Fruit fly (Drosophila melanogaster) whole organism, embryonic: Measurements from ENCODE around the gene CG9270.
A peak's percentile ranks its signal among the peaks of the same experiment; 100 is the strongest.

ENCODE experiments used
- ATbp ChIP-seq: fragments of 200-800 bp; sonication (Bioruptor generic); optimal IDR thresholded peaks from 2 replicates; lab custom pipeline; 2017; ENCODE audit warnings: missing biosample characterization, mild to moderate bottlenecking, missing genetic modification characterization, missing genetic modification reagents
- Ada2b ChIP-seq: fragments of 200-800 bp; sonication (Bioruptor generic); IDR thresholded peaks from 2 replicates; pipeline ENCODE4 v1.3.6; 2022; ENCODE audit warnings: missing biosample characterization, missing genetic modification characterization
- Bgb ChIP-seq: fragments of 200-800 bp; sonication (Bioruptor generic); IDR thresholded peaks from 2 replicates; pipeline ENCODE4 v1.3.6; 2022; ENCODE audit warnings: missing biosample characterization, missing genetic modification characterization; ENCODE audit not compliant: partially characterized antibody
- CG10979 ChIP-seq: fragments of 200-800 bp; sonication (Bioruptor generic); optimal IDR thresholded peaks from 2 replicates; lab custom pipeline; 2018; ENCODE audit warnings: missing biosample characterization, mild to moderate bottlenecking, missing genetic modification characterization, moderate library complexity
- CG15073 ChIP-seq: fragments of 200-800 bp; sonication (Bioruptor generic); optimal IDR thresholded peaks from 2 replicates; lab custom pipeline; 2016; ENCODE audit warnings: missing biosample characterization, missing genetic modification characterization
- CG15479 ChIP-seq: fragments of 200-800 bp; sonication (Bioruptor generic); optimal IDR thresholded peaks from 3 replicates; lab custom pipeline; 2019; ENCODE audit warnings: missing biosample characterization, mild to moderate bottlenecking, missing genetic modification characterization, moderate library complexity
- CG1603 ChIP-seq: fragments of 200-800 bp; sonication (Bioruptor generic); optimal IDR thresholded peaks from 2 replicates; lab custom pipeline; 2019; ENCODE audit warnings: missing biosample characterization, mild to moderate bottlenecking, missing genetic modification characterization, moderate library complexity
- CG16813 ChIP-seq: fragments of 200-800 bp; sonication (Bioruptor generic); IDR thresholded peaks from 3 replicates; pipeline ENCODE4 v1.3.6; 2022; ENCODE audit warnings: missing biosample characterization, missing genetic modification characterization; ENCODE audit not compliant: partially characterized antibody
- CG16863 ChIP-seq: fragments of 200-800 bp; sonication (Bioruptor generic); optimal IDR thresholded peaks from 3 replicates; lab custom pipeline; 2016; ENCODE audit warnings: missing biosample characterization, missing genetic modification characterization
- CG17829 ChIP-seq: fragments of 200-800 bp; optimal IDR thresholded peaks from 2 replicates; lab custom pipeline; 2019; ENCODE audit warnings: missing biosample characterization, mild to moderate bottlenecking, missing genetic modification characterization, moderate library complexity
- CG2678 ChIP-seq: fragments of 200-800 bp; sonication (Bioruptor generic); optimal IDR thresholded peaks from 3 replicates; lab custom pipeline; 2019; ENCODE audit warnings: missing biosample characterization, mild to moderate bottlenecking, missing genetic modification characterization, moderate library complexity
- CG31388 ChIP-seq: fragments of 200-800 bp; sonication (Bioruptor generic); optimal IDR thresholded peaks from 2 replicates; lab custom pipeline; 2016; ENCODE audit warnings: missing biosample characterization, missing genetic modification characterization
- CG31441 ChIP-seq: fragments of 200-800 bp; sonication (Bioruptor generic); IDR thresholded peaks from 2 replicates; pipeline ENCODE4 v1.3.6; 2022; ENCODE audit warnings: missing biosample characterization, missing genetic modification characterization
- CG3995 ChIP-seq: fragments of 200-800 bp; sonication (Bioruptor generic); optimal IDR thresholded peaks from 3 replicates; lab custom pipeline; 2016; ENCODE audit warnings: missing biosample characterization, missing genetic modification characterization
- CG9437 ChIP-seq: fragments of 200-800 bp; sonication (Bioruptor generic); optimal IDR thresholded peaks from 2 replicates; lab custom pipeline; 2018; ENCODE audit warnings: missing biosample characterization, mild to moderate bottlenecking, missing genetic modification characterization
- CG9727 ChIP-seq: fragments of 200-800 bp; sonication (Bioruptor generic); optimal IDR thresholded peaks from 3 replicates; lab custom pipeline; 2017; ENCODE audit warnings: missing biosample characterization, mild to moderate bottlenecking, missing genetic modification characterization
- CG9932 ChIP-seq: fragments of 200-800 bp; sonication (Bioruptor generic); IDR thresholded peaks from 2 replicates; pipeline ENCODE4 v1.3.6; 2022; ENCODE audit warnings: missing biosample characterization, missing genetic modification characterization
- D ChIP-seq, 2 experiments: fragments of 200-800 bp in 1 of 2; fragments of >200 bp in 1 of 2; sonication (Bioruptor generic) in 1 of 2; optimal IDR thresholded peaks; 2 replicates in 1 of 2; 3 replicates in 1 of 2; lab custom pipeline; 2017; ENCODE audit warnings: mild to moderate bottlenecking in 1 of 2, missing biosample characterization in 1 of 2, missing genetic modification characterization in 1 of 2, missing genetic modification reagents in 1 of 2
- Dip2 ChIP-seq: fragments of 200-800 bp; sonication (Bioruptor generic); IDR thresholded peaks from 2 replicates; pipeline ENCODE4 v1.3.6; 2022; ENCODE audit warnings: missing biosample characterization, missing genetic modification characterization
- E2f2 ChIP-seq: fragments of 200-800 bp; sonication (Bioruptor generic); IDR thresholded peaks from 2 replicates; pipeline ENCODE4 v1.3.6; 2022; ENCODE audit warnings: missing biosample characterization, missing genetic modification characterization
- Ets65A ChIP-seq: fragments of 200-800 bp; sonication (Bioruptor generic); peaks from one replicate; lab custom pipeline; 2016; ENCODE audit warnings: missing biosample characterization, missing genetic modification characterization
- Hey ChIP-seq: fragments of 200-800 bp; sonication (Bioruptor generic); optimal IDR thresholded peaks from 3 replicates; lab custom pipeline; 2018; ENCODE audit warnings: missing biosample characterization, mild to moderate bottlenecking, missing genetic modification characterization
- HmgZ ChIP-seq: fragments of 200-800 bp; sonication (Bioruptor generic); optimal IDR thresholded peaks from 2 replicates; lab custom pipeline; 2018; ENCODE audit warnings: missing biosample characterization, mild to moderate bottlenecking, missing genetic modification characterization
- Hmr ChIP-seq: fragments of 200-800 bp; sonication (Bioruptor generic); optimal IDR thresholded peaks from 3 replicates; lab custom pipeline; 2017; ENCODE audit warnings: mild to moderate bottlenecking, missing biosample characterization, missing genetic modification reagents, missing genetic modification characterization
- Mad ChIP-seq: fragments of 200-800 bp; sonication (Bioruptor generic); optimal IDR thresholded peaks from 2 replicates; lab custom pipeline; 2016; ENCODE audit warnings: missing biosample characterization, missing genetic modification characterization
- Poxn ChIP-seq: fragments of 200-800 bp; sonication (Bioruptor generic); IDR thresholded peaks from 2 replicates; pipeline ENCODE4 v1.3.6; 2022; ENCODE audit warnings: missing biosample characterization, missing genetic modification characterization
- Sox100B ChIP-seq: fragments of 200-800 bp; sonication (Bioruptor generic); optimal IDR thresholded peaks from 3 replicates; lab custom pipeline; 2018; ENCODE audit warnings: missing biosample characterization, mild to moderate bottlenecking, missing genetic modification characterization
- Sox102F ChIP-seq: fragments of 200-800 bp; sonication (Bioruptor generic); optimal IDR thresholded peaks from 2 replicates; lab custom pipeline; 2018; ENCODE audit warnings: missing biosample characterization, mild to moderate bottlenecking, missing genetic modification characterization, moderate library complexity
- Xbp1 ChIP-seq: fragments of 200-800 bp; sonication (Bioruptor generic); optimal IDR thresholded peaks from 3 replicates; lab custom pipeline; 2016; ENCODE audit warnings: missing biosample characterization, mild to moderate bottlenecking, missing genetic modification characterization
- ap ChIP-seq: fragments of 200-800 bp; sonication (Bioruptor generic); IDR thresholded peaks from 2 replicates; pipeline ENCODE4 v1.3.6; 2022; ENCODE audit warnings: missing biosample characterization, missing genetic modification characterization
- ato ChIP-seq: fragments of 200-800 bp; sonication (Bioruptor generic); IDR thresholded peaks from 2 replicates; pipeline ENCODE4 v1.3.6; 2022; ENCODE audit warnings: missing biosample characterization, missing genetic modification characterization; ENCODE audit not compliant: partially characterized antibody
- bbx ChIP-seq: fragments of 200-800 bp; sonication (Bioruptor generic); IDR thresholded peaks from 2 replicates; pipeline ENCODE4 v1.3.6; 2022; ENCODE audit warnings: missing biosample characterization, missing genetic modification characterization; ENCODE audit not compliant: partially characterized antibody
- bigmax ChIP-seq: fragments of 200-800 bp; sonication (Bioruptor generic); optimal IDR thresholded peaks from 2 replicates; lab custom pipeline; 2018; ENCODE audit warnings: missing biosample characterization, mild to moderate bottlenecking, missing genetic modification characterization
- bsh ChIP-seq, 2 experiments: fragments of 200-800 bp; sonication (Bioruptor generic); optimal IDR thresholded peaks; 2 replicates each; lab custom pipeline; 2017 to 2018; ENCODE audit warnings: mild to moderate bottlenecking in 2 of 2, missing biosample characterization in 2 of 2, missing genetic modification characterization in 2 of 2, moderate library complexity in 1 of 2
- chm ChIP-seq: fragments of 200-800 bp; sonication (Bioruptor generic); IDR thresholded peaks from 2 replicates; pipeline ENCODE4 v1.3.6; 2022; ENCODE audit warnings: missing biosample characterization, missing genetic modification characterization
- chn ChIP-seq: fragments of 200-800 bp; sonication (Bioruptor generic); optimal IDR thresholded peaks from 2 replicates; lab custom pipeline; 2016; ENCODE audit warnings: missing biosample characterization, missing genetic modification characterization
- crol ChIP-seq: fragments of 200-800 bp; sonication (Bioruptor generic); IDR thresholded peaks from 2 replicates; pipeline ENCODE4 v1.3.6; 2022; ENCODE audit warnings: missing biosample characterization, missing genetic modification characterization
- danr ChIP-seq: fragments of 200-800 bp; sonication (Bioruptor generic); IDR thresholded peaks from 2 replicates; pipeline ENCODE4 v1.3.6; 2022; ENCODE audit warnings: missing biosample characterization, missing genetic modification characterization
- fd96Cb ChIP-seq: fragments of 200-800 bp; sonication (Bioruptor generic); optimal IDR thresholded peaks from 2 replicates; lab custom pipeline; 2018; ENCODE audit warnings: missing biosample characterization, mild to moderate bottlenecking, missing genetic modification characterization, moderate library complexity
- grau ChIP-seq: fragments of 200-800 bp; optimal IDR thresholded peaks from 3 replicates; lab custom pipeline; 2019; ENCODE audit warnings: missing biosample characterization, mild to moderate bottlenecking, missing genetic modification characterization, moderate library complexity
- kni ChIP-seq: fragments of 200-800 bp; sonication (Bioruptor generic); optimal IDR thresholded peaks from 3 replicates; lab custom pipeline; 2017; ENCODE audit warnings: mild to moderate bottlenecking, missing biosample characterization, missing genetic modification reagents, missing genetic modification characterization
- pho ChIP-seq: fragments of 200-800 bp; sonication (Bioruptor generic); optimal IDR thresholded peaks from 2 replicates; lab custom pipeline; 2016; ENCODE audit warnings: missing biosample characterization, missing genetic modification characterization
- salm ChIP-seq: fragments of 200-800 bp; sonication (Bioruptor generic); optimal IDR thresholded peaks from 2 replicates; lab custom pipeline; 2018; ENCODE audit warnings: missing biosample characterization, mild to moderate bottlenecking, missing genetic modification characterization
- schlank ChIP-seq: fragments of 200-800 bp; sonication (Bioruptor generic); optimal IDR thresholded peaks from 2 replicates; lab custom pipeline; 2018; ENCODE audit warnings: missing biosample characterization, mild to moderate bottlenecking, missing genetic modification characterization
- seq ChIP-seq: fragments of 200-800 bp; sonication (Bioruptor generic); IDR thresholded peaks from 2 replicates; pipeline ENCODE4 v1.3.6; 2022; ENCODE audit warnings: missing biosample characterization, missing genetic modification characterization
- tap ChIP-seq: fragments of 200-800 bp; optimal IDR thresholded peaks from 3 replicates; lab custom pipeline; 2019; ENCODE audit warnings: missing biosample characterization, mild to moderate bottlenecking, missing genetic modification characterization, moderate library complexity
- tgo ChIP-seq: fragments of 200-800 bp; sonication (Bioruptor generic); IDR thresholded peaks from 3 replicates; pipeline ENCODE4 v1.3.6; 2022; ENCODE audit warnings: missing biosample characterization, missing genetic modification characterization
- tna ChIP-seq: fragments of 200-800 bp; sonication (Bioruptor generic); IDR thresholded peaks from 2 replicates; pipeline ENCODE4 v1.3.6; 2022; ENCODE audit warnings: missing biosample characterization, missing genetic modification characterization; ENCODE audit not compliant: partially characterized antibody
- wek ChIP-seq: fragments of 200-800 bp; sonication (Bioruptor generic); optimal IDR thresholded peaks from 3 replicates; lab custom pipeline; 2018; ENCODE audit warnings: missing biosample characterization, mild to moderate bottlenecking, missing genetic modification characterization, moderate library complexity
- wor ChIP-seq: fragments of 200-800 bp; sonication (Bioruptor generic); IDR thresholded peaks from 2 replicates; pipeline ENCODE4 v1.3.6; 2022; ENCODE audit warnings: missing biosample characterization, missing genetic modification characterization

CG9270 gene

dm6 chr2L:20944342-20944741 is 10.4 kb upstream of the CG9270 start (continued):
- TF ChIP-seq CG2678 (tag; lab: Kevin White, UChicago) (peak; percentile 60), fd96Cb (tag; lab: Kevin White, UChicago) (peak; percentile 54), Mad (GFP tag; lab: Kevin White, UChicago) (no peak), Hmr (GFP tag; lab: Kevin White, UChicago) (peak; percentile 32), bbx (GFP tag; lab: Robert Waterston, UW) (no peak), seq (peak; percentile 32; the same call in 1 of the 2 replicates), chm (no peak; the same call in 1 of the 2 replicates), bsh (GFP tag; optimal IDR thresholded peaks at IDR 0.05; lab: Kevin White, UChicago) (peak in 1 of 2 experiments; percentile 68), Sox102F (peak; percentile 58), CG31388 (GFP tag; lab: Kevin White, UChicago) (no peak), pho (GFP tag; lab: Kevin White, UChicago) (no peak), CG15073 (GFP tag; lab: Kevin White, UChicago) (no peak), CG17829 (peak; percentile 30), Dip2 (GFP tag; lab: Robert Waterston, UW) (no peak), Bgb (GFP tag; lab: Robert Waterston, UW) (no peak), CG9727 (peak; percentile 34), salm (tag; lab: Kevin White, UChicago) (no peak), grau (tag; lab: Kevin White, UChicago) (peak; percentile 46), wek (GFP tag; lab: Kevin White, UChicago) (no peak), CG10979 (tag; lab: Kevin White, UChicago) (peak; percentile 59), Hey (tag; lab: Kevin White, UChicago) (no peak), D (optimal IDR thresholded peaks at IDR 0.05; lab: Kevin White, UChicago) (no peak), D (GFP tag; optimal IDR thresholded peaks at IDR 0.05; lab: Kevin White, UChicago) (peak; percentile 51), CG16863 (GFP tag; lab: Kevin White, UChicago) (peak; percentile 30), chn (GFP tag; lab: Kevin White, UChicago) (no peak), Ets65A (GFP tag; lab: Kevin White, UChicago) (peak; percentile 95), Poxn (GFP tag; lab: Robert Waterston, UW) (no peak), E2f2 (GFP tag; lab: Robert Waterston, UW) (no peak), HmgZ (tag; lab: Kevin White, UChicago) (no peak), tap (peak; percentile 7), danr (GFP tag; lab: Robert Waterston, UW) (no peak), ATbp (GFP tag; lab: Kevin White, UChicago) (peak; percentile 41), CG1603 (tag; lab: Kevin White, UChicago) (peak; percentile 42), crol (GFP tag; lab: Robert Waterston, UW) (no peak), CG9932 (GFP tag; lab: Robert Waterston, UW) (no peak), CG31441 (GFP tag; lab: Robert Waterston, UW) (peak; percentile 56; the same call in 1 of the 2 replicates), Ada2b (peak; percentile 7; the same call in 1 of the 2 replicates), ap (GFP tag; lab: Robert Waterston, UW) (peak; percentile 37; the same call in 1 of the 2 replicates), schlank (tag; lab: Kevin White, UChicago) (no peak), ato (no peak), CG15479 (no peak), CG3995 (GFP tag; lab: Kevin White, UChicago) (no peak), CG16813 (no peak), CG9437 (GFP tag; lab: Kevin White, UChicago) (no peak), tgo (GFP tag; lab: Robert Waterston, UW) (0 out of 3 replicates have a peak, but pooled peaks have one; percentile 25), tna (no peak), wor (GFP tag; lab: Robert Waterston, UW) (0 out of 2 replicates have a peak, but pooled peaks have one; percentile 17), Sox100B (GFP tag; lab: Kevin White, UChicago) (peak; percentile 37), bigmax (GFP tag; lab: Kevin White, UChicago) (no peak), Xbp1 (GFP tag; lab: Kevin White, UChicago) (peak; percentile 48), kni (no peak)
